Worm (Caenorhabditis elegans): ENCODE data around the gene T07G12.3.

T07G12.3 gene

ce11 chrIV:10543361-10543760 is 9.6 kb downstream of the T07G12.3 start:
- no peak for TF ChIP-seq nhr-76 (tag; optimal IDR thresholded peaks at IDR 0.05)
- no peak for TF ChIP-seq blmp-1 (tag; optimal IDR thresholded peaks at IDR 0.05)
- no peak for TF ChIP-seq zip-8 (tag; optimal IDR thresholded peaks at IDR 0.05)
- TF ChIP-seq nhr-28 (tag; optimal IDR thresholded peaks at IDR 0.05): no peak
- TF ChIP-seq pha-4 (tag; optimal IDR thresholded peaks at IDR 0.05): no peak
- no peak for TF ChIP-seq tbx-8 (GFP tag; optimal IDR thresholded peaks at IDR 0.05)
- TF ChIP-seq mls-2 (tag; optimal IDR thresholded peaks at IDR 0.05): no peak
- TF ChIP-seq sem-2 (GFP tag; optimal IDR thresholded peaks at IDR 0.05): no peak
- TF ChIP-seq ceh-43 (GFP tag; optimal IDR thresholded peaks at IDR 0.05): no peak
- TF ChIP-seq nhr-12 (tag; optimal IDR thresholded peaks at IDR 0.05): no peak
- no peak for TF ChIP-seq flh-1 (GFP tag; optimal IDR thresholded peaks at IDR 0.05)
- TF ChIP-seq unc-120 (tag; optimal IDR thresholded peaks at IDR 0.05; ENCODE audit: poor library complexity, severe bottlenecking): no peak

ce11 chrIV:10545038-10545437 is 11.3 kb downstream of the T07G12.3 start, which contains the start of gene T07G12.5:
Gene T07G12.5 (minus strand): TSS chrIV:10545138.
- TF ChIP-seq flh-1 (GFP tag; optimal IDR thresholded peaks at IDR 0.05) (no peak), unc-62 (GFP tag; optimal IDR thresholded peaks at IDR 0.05) (no peak), cnd-1 (tag; optimal IDR thresholded peaks at IDR 0.05) (no peak), ham-2 (GFP tag; optimal IDR thresholded peaks at IDR 0.05) (no peak)

ce11 chrIV:10546589-10547136 is 12.9 kb downstream of the T07G12.3 start, which contains the start of gene zim-1:
Gene zim-1 (plus strand): TSS chrIV:10547086.
- TF ChIP-seq M03D4.4 (tag; optimal IDR thresholded peaks at IDR 0.05) (no peak), ceh-43 (GFP tag; optimal IDR thresholded peaks at IDR 0.05) (no peak), sptf-1 (tag; optimal IDR thresholded peaks at IDR 0.05) (no peak), mls-2 (tag; optimal IDR thresholded peaks at IDR 0.05) (no peak), sem-2 (GFP tag; optimal IDR thresholded peaks at IDR 0.05) (no peak), nhr-28 (tag; optimal IDR thresholded peaks at IDR 0.05) (no peak), ham-2 (GFP tag; optimal IDR thresholded peaks at IDR 0.05) (no peak), hlh-1 (tag; optimal IDR thresholded peaks at IDR 0.05) (no peak), lin-32 (GFP tag; optimal IDR thresholded peaks at IDR 0.05) (no peak), unc-39 (tag; optimal IDR thresholded peaks at IDR 0.05) (no peak), ceh-83 (GFP tag; optimal IDR thresholded peaks at IDR 0.05) (no peak), unc-62 (GFP tag; optimal IDR thresholded peaks at IDR 0.05) (no peak), nhr-12 (tag; optimal IDR thresholded peaks at IDR 0.05) (no peak), mab-5 (tag; optimal IDR thresholded peaks at IDR 0.05) (no peak), blmp-1 (tag; optimal IDR thresholded peaks at IDR 0.05) (no peak), ces-1 (GFP tag; optimal IDR thresholded peaks at IDR 0.05) (no peak)

- TF ChIP-seq ztf-11 (tag; optimal IDR thresholded peaks at IDR 0.05): no peak
- TF ChIP-seq ceh-43 (GFP tag; optimal IDR thresholded peaks at IDR 0.05): no peak
- TF ChIP-seq unc-39 (tag; optimal IDR thresholded peaks at IDR 0.05): no peak
- no peak for TF ChIP-seq nhr-2 (tag; optimal IDR thresholded peaks at IDR 0.05)
- TF ChIP-seq ces-1 (GFP tag; optimal IDR thresholded peaks at IDR 0.05): no peak
- no peak for TF ChIP-seq elt-1 (tag; optimal IDR thresholded peaks at IDR 0.05; ENCODE audit: borderline replicate concordance, insufficient read depth)
- no peak for TF ChIP-seq sem-2 (GFP tag; optimal IDR thresholded peaks at IDR 0.05)
- no peak for TF ChIP-seq snpc-4 (tag; optimal IDR thresholded peaks at IDR 0.05)
- TF ChIP-seq unc-62 (GFP tag; optimal IDR thresholded peaks at IDR 0.05): no peak
- TF ChIP-seq lin-32 (GFP tag; optimal IDR thresholded peaks at IDR 0.05): no peak
- TF ChIP-seq tbx-8 (GFP tag; optimal IDR thresholded peaks at IDR 0.05): no peak
- TF ChIP-seq sptf-1 (tag; optimal IDR thresholded peaks at IDR 0.05): no peak
- no peak for TF ChIP-seq ceh-39 (tag; optimal IDR thresholded peaks at IDR 0.05)
- TF ChIP-seq zip-8 (tag; optimal IDR thresholded peaks at IDR 0.05): no peak
- no peak for TF ChIP-seq elt-3 (tag; optimal IDR thresholded peaks at IDR 0.05)
- no peak for TF ChIP-seq mls-2 (tag; optimal IDR thresholded peaks at IDR 0.05)
- TF ChIP-seq mep-1 (tag; optimal IDR thresholded peaks at IDR 0.05): no peak
- TF ChIP-seq ham-2 (GFP tag; optimal IDR thresholded peaks at IDR 0.05): no peak
- TF ChIP-seq nhr-12 (tag; optimal IDR thresholded peaks at IDR 0.05): no peak
Observed at ce11 chrIV:10554947-10555346, 21.2 kb downstream of the T07G12.3 start, which contains the start of gene zim-2. Gene zim-2 (plus strand): TSS chrIV:10555247.

ce11 chrIV:10558415-10558814 is 24.7 kb downstream of the T07G12.3 start, which contains the start of gene zim-3:
Gene zim-3 (plus strand): TSS chrIV:10558715.
- no peak for TF ChIP-seq bed-3 (GFP tag; optimal IDR thresholded peaks at IDR 0.05)

Measured in whole organism, mixed stage, embryonic.